Fruit fly (Drosophila melanogaster): ENCODE data around the gene smog.

smog gene

dm6 chr2L:4835091-4835689, 17.5 kb upstream of the smog start, which contains the start of gene Ir25a:
Gene Ir25a (minus strand): TSS chr2L:4835300.
- TF ChIP-seq CG11247 (GFP tag; IDR thresholded peaks at IDR 0.05), result no peak
- peak; percentile 20 for TF ChIP-seq sug (tag; optimal IDR thresholded peaks at IDR 0.05)
- TF ChIP-seq exex (tag; optimal IDR thresholded peaks at IDR 0.05), result peak; percentile 80
- peak; percentile 58 for TF ChIP-seq Med (GFP tag)
- TF ChIP-seq Eip74EF (GFP tag; optimal IDR thresholded peaks at IDR 0.05), result no peak
- TF ChIP-seq CG31441 (GFP tag; IDR thresholded peaks at IDR 0.05), result no peak
- no peak for TF ChIP-seq CG11696 (GFP tag; IDR thresholded peaks at IDR 0.05)
- peak in 1 of 2 experiments; percentile 71 for TF ChIP-seq Pdp1 (GFP tag; optimal IDR thresholded peaks at IDR 0.05)
- TF ChIP-seq Gug (GFP tag; IDR thresholded peaks at IDR 0.05), result no peak
- no peak for TF ChIP-seq ems (GFP tag; optimal IDR thresholded peaks at IDR 0.05)

- no peak for TF ChIP-seq CG1603 (tag; optimal IDR thresholded peaks at IDR 0.05)
- TF ChIP-seq CG6854 (GFP tag; optimal IDR thresholded peaks at IDR 0.05), result no peak
- TF ChIP-seq CG3726 (GFP tag; IDR thresholded peaks at IDR 0.05), result no peak
- peak in 1 of 2 experiments; percentile 14 for TF ChIP-seq Pdp1 (GFP tag; optimal IDR thresholded peaks at IDR 0.05)
- no peak for TF ChIP-seq CG8281 (tag; optimal IDR thresholded peaks at IDR 0.05)
- no peak for TF ChIP-seq sisA (GFP tag; IDR thresholded peaks at IDR 0.05)
- no peak for TF ChIP-seq HHEX (GFP tag; optimal IDR thresholded peaks at IDR 0.05)
- peak; percentile 49 for TF ChIP-seq grau (tag; optimal IDR thresholded peaks at IDR 0.05)
- TF ChIP-seq Bdp1 (GFP tag; optimal IDR thresholded peaks at IDR 0.05), result no peak
- TF ChIP-seq crc (GFP tag; optimal IDR thresholded peaks at IDR 0.05), result no peak
- TF ChIP-seq CG33557 (GFP tag; optimal IDR thresholded peaks at IDR 0.05), result no peak
- TF ChIP-seq cwo (GFP tag; optimal IDR thresholded peaks at IDR 0.05), result no peak
- no peak for TF ChIP-seq eve (GFP tag; optimal IDR thresholded peaks at IDR 0.05)
- no peak for TF ChIP-seq Oli (tag; optimal IDR thresholded peaks at IDR 0.05)
- no peak for TF ChIP-seq Antp (GFP tag; optimal IDR thresholded peaks at IDR 0.05)
- TF ChIP-seq CG13624 (GFP tag; optimal IDR thresholded peaks at IDR 0.05), result no peak
- TF ChIP-seq row (GFP tag; IDR thresholded peaks at IDR 0.05), result peak; percentile 41; the same call in 2 of the 3 replicates
- no peak for TF ChIP-seq CG1529 (GFP tag; optimal IDR thresholded peaks at IDR 0.05)
- no peak for TF ChIP-seq sens (GFP tag)
- no peak for TF ChIP-seq Trl (optimal IDR thresholded peaks at IDR 0.05)
- no peak for TF ChIP-seq Trl (GFP tag; optimal IDR thresholded peaks at IDR 0.05)
- no peak for TF ChIP-seq CG34224 (GFP tag; IDR thresholded peaks at IDR 0.05; ENCODE audit: partially characterized antibody)
- no peak for TF ChIP-seq CG6254 (GFP tag; optimal IDR thresholded peaks at IDR 0.05)
- no peak for TF ChIP-seq CG1792 (GFP tag; optimal IDR thresholded peaks at IDR 0.05)
- peak; percentile 29; the same call in 1 of the 2 replicates for TF ChIP-seq Drgx (GFP tag; IDR thresholded peaks at IDR 0.05)
- no peak for TF ChIP-seq wdn (GFP tag; IDR thresholded peaks at IDR 0.05)
- TF ChIP-seq Opbp (GFP tag; IDR thresholded peaks at IDR 0.05; ENCODE audit: partially characterized antibody), result no peak
- TF ChIP-seq CG13123 (GFP tag; optimal IDR thresholded peaks at IDR 0.05), result no peak
- TF ChIP-seq CG16779 (GFP tag; IDR thresholded peaks at IDR 0.05), result no peak
- TF ChIP-seq tin (GFP tag; optimal IDR thresholded peaks at IDR 0.05), result no peak
- peak; percentile 22; the same call in 1 of the 2 replicates for TF ChIP-seq slbo (GFP tag; IDR thresholded peaks at IDR 0.05)
- TF ChIP-seq btn (GFP tag; optimal IDR thresholded peaks at IDR 0.05), result no peak
- TF ChIP-seq CG10959 (GFP tag; IDR thresholded peaks at IDR 0.05), result no peak
- TF ChIP-seq dysf (GFP tag; IDR thresholded peaks at IDR 0.05), result no peak; the same call in 2 of the 3 replicates
- peak; percentile 6; the same call in 1 of the 4 replicates for TF ChIP-seq Gug (GFP tag; IDR thresholded peaks at IDR 0.05)
- no peak for TF ChIP-seq zfh2 (GFP tag; optimal IDR thresholded peaks at IDR 0.05)
- peak; percentile 3 for TF ChIP-seq CG2678 (tag; optimal IDR thresholded peaks at IDR 0.05)
- no peak for TF ChIP-seq grn (GFP tag; optimal IDR thresholded peaks at IDR 0.05)
- no peak for TF ChIP-seq gro (GFP tag; optimal IDR thresholded peaks at IDR 0.05)
- no peak for TF ChIP-seq seq (GFP tag; IDR thresholded peaks at IDR 0.05)
- no peak for TF ChIP-seq CG14050 (GFP tag; IDR thresholded peaks at IDR 0.05)
- TF ChIP-seq Dref (GFP tag; IDR thresholded peaks at IDR 0.05), result no peak
These were observed 16.5 kb upstream of the smog start for dm6 chr2L:4836193-4836592.
